Worm (Caenorhabditis elegans) whole organism, L2 larva: ENCODE measurements around the gene sqt-1.

ENCODE experiments used
- blmp-1 ChIP-seq: sonication (generic microtip); optimal IDR thresholded peaks from 2 replicates; lab custom pipeline; 2017; ENCODE audit warnings: missing genetic modification characterization, mild to moderate bottlenecking, missing compliant biosample characterization, antibody characterized with exemption, moderate library complexity; ENCODE audit not compliant: insufficient read depth
- ceh-16 ChIP-seq: fragments of 150-350 bp; optimal IDR thresholded peaks from 2 replicates; lab custom pipeline; 2014; ENCODE audit warnings: missing biosample characterization, missing genetic modification characterization
- lin-11 ChIP-seq: fragments of 150-350 bp; sonication (generic microtip); optimal IDR thresholded peaks from 2 replicates; lab custom pipeline; 2014; ENCODE audit warnings: missing biosample characterization, missing genetic modification characterization, inconsistent platforms, mixed read lengths
- nhr-237 ChIP-seq: fragments of 150-350 bp; optimal IDR thresholded peaks from 2 replicates; lab custom pipeline; 2014; ENCODE audit warnings: missing biosample characterization, missing genetic modification characterization
- nhr-6 ChIP-seq: fragments of 150-350 bp; optimal IDR thresholded peaks from 2 replicates; lab custom pipeline; 2014; ENCODE audit warnings: missing biosample characterization, missing genetic modification characterization
- sem-4 ChIP-seq: fragments of 150-350 bp; optimal IDR thresholded peaks from 2 replicates; lab custom pipeline; 2014; ENCODE audit warnings: missing biosample characterization, missing genetic modification reagents, missing genetic modification characterization
- snpc-4 ChIP-seq: fragments of 150-350 bp; optimal IDR thresholded peaks from 2 replicates; lab custom pipeline; 2014; ENCODE audit warnings: missing biosample characterization, missing genetic modification characterization
- unc-62 ChIP-seq: fragments of 150-350 bp; optimal IDR thresholded peaks from 2 replicates; lab custom pipeline; 2014; ENCODE audit warnings: missing biosample characterization, missing genetic modification reagents, missing genetic modification characterization
- zag-1 ChIP-seq: fragments of 150-350 bp; optimal IDR thresholded peaks from 2 replicates; lab custom pipeline; 2014; ENCODE audit warnings: missing biosample characterization, missing genetic modification characterization
- ztf-11 ChIP-seq: sonication (generic microtip); optimal IDR thresholded peaks from 2 replicates; lab custom pipeline; 2017; ENCODE audit warnings: missing biosample characterization, missing genetic modification characterization
- ztf-4 ChIP-seq: fragments of 150-350 bp; optimal IDR thresholded peaks from 2 replicates; lab custom pipeline; 2014; ENCODE audit warnings: missing biosample characterization, missing genetic modification characterization

- TF ChIP-seq sem-4 (tag; lab: Kevin White, UChicago), result no peak
- no peak for TF ChIP-seq ztf-4 (tag; lab: Kevin White, UChicago)
- no peak for TF ChIP-seq ceh-16 (tag; lab: Kevin White, UChicago)
- no peak for TF ChIP-seq unc-62
- no peak for TF ChIP-seq lin-11 (tag; lab: Kevin White, UChicago)
- TF ChIP-seq nhr-237 (tag; lab: Kevin White, UChicago), result no peak
- TF ChIP-seq zag-1 (tag; lab: Kevin White, UChicago), result no peak
- TF ChIP-seq nhr-6, result peak; percentile 20
- peak; percentile 93 for TF ChIP-seq snpc-4 (tag; lab: Kevin White, UChicago)
- no peak for TF ChIP-seq ztf-11 (tag; lab: Kevin White, UChicago)
- no peak for TF ChIP-seq blmp-1 (tag; lab: Kevin White, UChicago)
These were observed 39.0 kb upstream of the sqt-1 start for ce11 chrII:11376598-11377108.
